Fruit fly (Drosophila melanogaster): ENCODE measurements around the gene TwdlY.

DNA sequence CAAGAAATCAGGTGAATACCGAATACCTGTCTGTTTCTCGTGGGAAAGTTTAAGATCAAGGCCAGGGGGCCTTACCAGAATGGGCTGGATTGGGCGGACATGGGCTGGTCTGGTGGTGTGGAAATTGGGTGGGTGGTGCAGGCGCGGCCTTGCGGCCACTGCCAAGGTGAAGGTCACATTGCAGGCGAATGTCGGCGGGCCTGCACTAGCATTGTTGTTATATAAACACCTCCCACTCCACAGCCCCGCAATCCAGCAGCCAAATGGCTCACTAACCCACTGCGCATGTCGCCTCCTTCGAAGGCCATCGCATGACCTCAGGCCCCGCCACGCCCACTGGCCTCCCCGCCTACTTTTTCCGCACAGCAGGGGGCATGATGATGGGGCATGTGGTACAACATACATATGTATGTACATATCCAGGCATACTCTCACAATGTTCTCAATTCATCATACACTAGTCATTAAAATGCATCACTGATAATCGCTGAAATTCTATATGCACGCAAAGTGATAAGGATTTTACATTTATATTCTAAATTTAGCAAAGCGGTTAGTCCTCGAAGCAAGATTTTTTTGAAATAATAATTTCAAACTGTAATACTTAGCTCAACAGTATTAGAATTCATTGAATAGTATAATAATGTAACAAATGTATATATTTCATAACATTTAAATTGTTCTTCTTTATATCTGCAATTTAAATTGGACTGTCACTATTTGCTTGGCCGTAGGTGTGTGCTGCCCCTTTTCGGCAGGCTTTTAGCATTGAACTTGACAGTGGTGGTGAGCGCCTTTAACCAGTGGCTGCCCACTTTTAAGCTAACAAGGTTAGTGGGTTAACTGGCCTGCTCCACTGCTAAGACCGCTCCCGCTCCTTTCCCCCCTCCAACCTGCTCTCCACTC lies 37.9 kb upstream of the TwdlY start:
- TF ChIP-seq Pif1B (GFP tag; optimal IDR thresholded peaks at IDR 0.05) (no peak), CG12605 (GFP tag; IDR thresholded peaks at IDR 0.05) (no peak), CG17806 (tag; optimal IDR thresholded peaks at IDR 0.05) (no peak), CG34367 (tag; optimal IDR thresholded peaks at IDR 0.05) (no peak), fd96Ca (GFP tag; IDR thresholded peaks at IDR 0.05) (no peak), CG32121 (GFP tag; IDR thresholded peaks at IDR 0.05) (no peak), Pif1A (GFP tag; optimal IDR thresholded peaks at IDR 0.05) (no peak), rn (GFP tag; IDR thresholded peaks at IDR 0.05) (no peak), Snoo (tag; optimal IDR thresholded peaks at IDR 0.05) (peak; percentile 2), Ets98B (GFP tag; IDR thresholded peaks at IDR 0.05) (no peak)

Measured in whole organism, pupa.